Worm (Caenorhabditis elegans) whole organism, young adult: ENCODE data around the gene mccc-2.

Source experiments
- B0019.2 ChIP-seq: fragments of 200-800 bp; sonication (Bioruptor generic); conservative IDR thresholded peaks from 2 replicates; pipeline ENCODE4 v1.3.6; 2022; ENCODE audit warnings: missing genetic modification reagents, missing genetic modification characterization, missing compliant biosample characterization
- B0035.1 ChIP-seq: sonication (generic microtip); optimal IDR thresholded peaks from 2 replicates; lab custom pipeline; 2016; ENCODE audit warnings: missing genetic modification characterization, mild to moderate bottlenecking, missing compliant biosample characterization, missing genotype, missing genetic modification reagents
- B0336.3 ChIP-seq: fragments of 200-800 bp; sonication (Bioruptor generic); IDR thresholded peaks from 2 replicates; pipeline ENCODE4 v1.3.6; 2022; ENCODE audit warnings: missing genetic modification characterization, missing compliant biosample characterization
- F10E7.11 ChIP-seq: sonication (generic microtip); optimal IDR thresholded peaks from 2 replicates; lab custom pipeline; 2017; ENCODE audit warnings: mild to moderate bottlenecking, missing genetic modification characterization, moderate library complexity, missing compliant biosample characterization
- F22D6.2 ChIP-seq: sonication (generic microtip); optimal IDR thresholded peaks from 2 replicates; lab custom pipeline; 2016; ENCODE audit warnings: mild to moderate bottlenecking, missing genetic modification characterization, missing compliant biosample characterization
- F23B12.7 ChIP-seq: sonication (generic microtip); optimal IDR thresholded peaks from 2 replicates; lab custom pipeline; 2017; ENCODE audit warnings: missing genetic modification characterization, mild to moderate bottlenecking, missing compliant biosample characterization, antibody characterized with exemption, moderate library complexity; ENCODE audit not compliant: insufficient read depth
- F37B4.10 ChIP-seq: fragments of 200-800 bp; sonication (Bioruptor generic); IDR thresholded peaks from 2 replicates; pipeline ENCODE4 v1.3.6; 2022; ENCODE audit warnings: missing genetic modification characterization, missing compliant biosample characterization
- F39B2.1 ChIP-seq: fragments of 200-800 bp; sonication (Bioruptor generic); IDR thresholded peaks from 2 replicates; pipeline ENCODE4 v1.3.6; 2022; ENCODE audit warnings: missing genetic modification reagents, missing genetic modification characterization, missing compliant biosample characterization
- F55B11.4 ChIP-seq: sonication (generic microtip); optimal IDR thresholded peaks from 2 replicates; lab custom pipeline; 2016; ENCODE audit warnings: missing compliant biosample characterization, missing genetic modification characterization, borderline replicate concordance; ENCODE audit not compliant: insufficient read depth
- T07F8.4 ChIP-seq: sonication (generic microtip); optimal IDR thresholded peaks from 2 replicates; lab custom pipeline; 2016; ENCODE audit warnings: mild to moderate bottlenecking, missing genetic modification characterization, moderate library complexity, missing compliant biosample characterization
- T26A5.8 ChIP-seq: sonication (generic microtip); optimal IDR thresholded peaks from 2 replicates; lab custom pipeline; 2016; ENCODE audit warnings: missing genetic modification characterization, missing compliant biosample characterization
- ZK185.1 ChIP-seq: sonication (generic microtip); optimal IDR thresholded peaks from 2 replicates; lab custom pipeline; 2016; ENCODE audit warnings: mild to moderate bottlenecking, missing genetic modification characterization, missing compliant biosample characterization; ENCODE audit not compliant: poor library complexity, severe bottlenecking
- athp-1 ChIP-seq: sonication (generic microtip); optimal IDR thresholded peaks from 2 replicates; lab custom pipeline; 2017; ENCODE audit warnings: mild to moderate bottlenecking, missing genetic modification characterization, missing compliant biosample characterization
- attf-5 ChIP-seq: fragments of 200-800 bp; sonication (Bioruptor generic); optimal IDR thresholded peaks from 2 replicates; lab custom pipeline; 2018; ENCODE audit warnings: mild to moderate bottlenecking, missing genetic modification characterization, missing compliant biosample characterization
- attf-6 ChIP-seq: fragments of 200-800 bp; sonication (Bioruptor generic); IDR thresholded peaks from 2 replicates; pipeline ENCODE4 v1.3.6; 2022; ENCODE audit warnings: missing genetic modification reagents, missing genetic modification characterization, missing compliant biosample characterization
- ceh-100 ChIP-seq: fragments of 200-800 bp; sonication (Bioruptor generic); IDR thresholded peaks from 2 replicates; pipeline ENCODE4 v1.3.6; 2022; ENCODE audit warnings: missing genetic modification reagents, missing genetic modification characterization, missing compliant biosample characterization
- ceh-27 ChIP-seq: fragments of 200-800 bp; sonication (Bioruptor generic); optimal IDR thresholded peaks from 2 replicates; lab custom pipeline; 2018; ENCODE audit warnings: mild to moderate bottlenecking, missing genetic modification characterization, moderate library complexity, missing compliant biosample characterization
- ceh-58 ChIP-seq: fragments of 200-800 bp; sonication (Bioruptor generic); IDR thresholded peaks from 2 replicates; pipeline ENCODE4 v1.3.6; 2022; ENCODE audit warnings: missing genetic modification characterization, missing compliant biosample characterization
- dpl-1 ChIP-seq: fragments of 150-350 bp; optimal IDR thresholded peaks from 2 replicates; lab custom pipeline; 2014; ENCODE audit warnings: missing biosample characterization, missing genetic modification reagents, missing genetic modification characterization
- efl-1 ChIP-seq: fragments of 150-350 bp; optimal IDR thresholded peaks from 2 replicates; lab custom pipeline; 2014; ENCODE audit warnings: missing biosample characterization, missing genetic modification reagents, missing genetic modification characterization
- ekl-4 ChIP-seq: fragments of 200-800 bp; sonication (Bioruptor generic); IDR thresholded peaks from 2 replicates; pipeline ENCODE4 v1.3.6; 2022; ENCODE audit warnings: missing genetic modification reagents, missing genetic modification characterization, missing compliant biosample characterization
- ets-4 ChIP-seq: fragments of 200-800 bp; sonication (Bioruptor generic); optimal IDR thresholded peaks from 2 replicates; lab custom pipeline; 2018; ENCODE audit warnings: mild to moderate bottlenecking, missing genetic modification characterization, missing compliant biosample characterization
- gei-17 ChIP-seq: fragments of 200-800 bp; sonication (Bioruptor generic); optimal IDR thresholded peaks from 2 replicates; lab custom pipeline; 2018; ENCODE audit warnings: mild to moderate bottlenecking, missing genetic modification characterization, missing compliant biosample characterization
- him-1 ChIP-seq: sonication (generic microtip); optimal IDR thresholded peaks from 2 replicates; lab custom pipeline; 2016; ENCODE audit warnings: missing genotype, missing genetic modification reagents, missing genetic modification characterization, missing compliant biosample characterization
- hlh-12 ChIP-seq: sonication (generic microtip); optimal IDR thresholded peaks from 2 replicates; lab custom pipeline; 2016; ENCODE audit warnings: missing genetic modification characterization, missing compliant biosample characterization
- hlh-26 ChIP-seq: fragments of 200-800 bp; sonication (Bioruptor generic); conservative IDR thresholded peaks from 2 replicates; pipeline ENCODE4 v1.3.6; 2022; ENCODE audit warnings: missing genetic modification reagents, missing genetic modification characterization, missing compliant biosample characterization
- hmg-1.2 ChIP-seq: fragments of 200-800 bp; sonication (Bioruptor generic); IDR thresholded peaks from 2 replicates; pipeline ENCODE4 v1.3.6; 2022; ENCODE audit warnings: missing genetic modification reagents, missing genetic modification characterization, missing compliant biosample characterization
- hsf-1 ChIP-seq: fragments of 200-800 bp; sonication (Bioruptor generic); IDR thresholded peaks from 2 replicates; pipeline ENCODE4 v1.3.6; 2022; ENCODE audit warnings: missing genetic modification reagents, missing genetic modification characterization, missing compliant biosample characterization
- let-607 ChIP-seq, 2 experiments: fragments of 200-800 bp in 1 of 2; sonication (Bioruptor generic) in 1 of 2; sonication (generic microtip) in 1 of 2; optimal IDR thresholded peaks; 2 replicates each; lab custom pipeline; 2016 to 2018; ENCODE audit warnings: mild to moderate bottlenecking in 2 of 2, missing compliant biosample characterization in 2 of 2, missing genetic modification characterization in 2 of 2, moderate library complexity in 2 of 2, missing genotype in 1 of 2
- lin-35 ChIP-seq, 3 experiments: fragments of 150-350 bp in 2 of 3; sonication (generic microtip) in 1 of 3; optimal IDR thresholded peaks; 2 replicates each; lab custom pipeline; 2014 to 2018; ENCODE audit warnings: missing biosample characterization in 3 of 3, missing genetic modification characterization in 3 of 3, missing genetic modification reagents in 3 of 3
- lin-40 ChIP-seq: sonication (generic microtip); optimal IDR thresholded peaks from 2 replicates; lab custom pipeline; 2016; ENCODE audit warnings: missing genetic modification characterization, mild to moderate bottlenecking, missing compliant biosample characterization, missing genotype, missing genetic modification reagents
- mes-4 ChIP-seq: sonication (generic microtip); optimal IDR thresholded peaks from 2 replicates; lab custom pipeline; 2016; ENCODE audit warnings: missing genotype, missing genetic modification characterization, missing compliant biosample characterization
- nfya-2 ChIP-seq: fragments of 200-800 bp; sonication (Bioruptor generic); IDR thresholded peaks from 2 replicates; pipeline ENCODE4 v1.3.6; 2022; ENCODE audit warnings: missing genetic modification reagents, missing genetic modification characterization, missing compliant biosample characterization
- nfyb-1 ChIP-seq: fragments of 200-800 bp; sonication (Bioruptor generic); IDR thresholded peaks from 2 replicates; pipeline ENCODE4 v1.3.6; 2022; ENCODE audit warnings: missing genetic modification reagents, missing genetic modification characterization, missing compliant biosample characterization
- pbrm-1 ChIP-seq: fragments of 200-800 bp; sonication (Bioruptor generic); IDR thresholded peaks from 2 replicates; pipeline ENCODE4 v1.3.6; 2022; ENCODE audit warnings: missing genetic modification reagents, missing genetic modification characterization, missing compliant biosample characterization
- pha-4 ChIP-seq: fragments of 150-350 bp; sonication (generic microtip); optimal IDR thresholded peaks from 2 replicates; lab custom pipeline; 2014; ENCODE audit warnings: missing biosample characterization, missing genetic modification reagents, missing genetic modification characterization
- repo-1 ChIP-seq: sonication (generic microtip); optimal IDR thresholded peaks from 2 replicates; lab custom pipeline; 2017; ENCODE audit warnings: mild to moderate bottlenecking, missing genetic modification characterization, missing compliant biosample characterization
- rpc-1 ChIP-seq, 2 experiments: fragments of 150-350 bp in 1 of 2; sonication (generic microtip) in 1 of 2; optimal IDR thresholded peaks; 2 replicates each; lab custom pipeline; 2014 to 2018; ENCODE audit warnings: missing biosample characterization in 1 of 2, missing genetic modification characterization in 1 of 2, missing genetic modification reagents in 1 of 2, missing genotype in 1 of 2
- sdz-38 ChIP-seq: sonication (generic microtip); optimal IDR thresholded peaks from 2 replicates; lab custom pipeline; 2016; ENCODE audit warnings: missing genotype, missing genetic modification characterization, missing compliant biosample characterization
- sea-2 ChIP-seq: fragments of 200-800 bp; sonication (Bioruptor generic); IDR thresholded peaks from 2 replicates; pipeline ENCODE4 v1.3.6; 2022; ENCODE audit warnings: missing genetic modification characterization, missing compliant biosample characterization
- snpc-1.1 ChIP-seq: sonication (generic microtip); optimal IDR thresholded peaks from 2 replicates; lab custom pipeline; 2017; ENCODE audit warnings: missing genetic modification characterization, mild to moderate bottlenecking, missing compliant biosample characterization, antibody characterized with exemption, moderate library complexity, missing genotype, missing genetic modification reagents; ENCODE audit not compliant: insufficient read depth
- tbp1 ChIP-seq: fragments of 200-800 bp; sonication (Bioruptor generic); optimal IDR thresholded peaks from 2 replicates; lab custom pipeline; 2018; ENCODE audit warnings: mild to moderate bottlenecking, missing genetic modification characterization, missing compliant biosample characterization
- tlf-1 ChIP-seq: fragments of 200-800 bp; sonication (Bioruptor generic); optimal IDR thresholded peaks from 2 replicates; lab custom pipeline; 2018; ENCODE audit warnings: mild to moderate bottlenecking, missing genetic modification characterization, missing compliant biosample characterization
- ztf-22 ChIP-seq: fragments of 200-800 bp; sonication (Bioruptor generic); optimal IDR thresholded peaks from 2 replicates; lab custom pipeline; 2018; ENCODE audit warnings: mild to moderate bottlenecking, missing genetic modification characterization, moderate library complexity, missing compliant biosample characterization
- ztf-26 ChIP-seq: sonication (generic microtip); optimal IDR thresholded peaks from 2 replicates; lab custom pipeline; 2017; ENCODE audit warnings: missing genetic modification characterization, missing compliant biosample characterization
- ztf-28 ChIP-seq: fragments of 200-800 bp; sonication (Bioruptor generic); IDR thresholded peaks from 2 replicates; pipeline ENCODE4 v1.3.6; 2022; ENCODE audit warnings: missing genetic modification reagents, missing genetic modification characterization, missing compliant biosample characterization
- ztf-6 ChIP-seq: fragments of 200-800 bp; sonication (Bioruptor generic); IDR thresholded peaks from 2 replicates; pipeline ENCODE4 v1.3.6; 2022; ENCODE audit warnings: missing genetic modification reagents, missing genetic modification characterization, missing compliant biosample characterization

The mccc-2 gene

ce11 chrIII:9052371-9052978 is 36.7 kb downstream of the mccc-2 start (continued):
- TF ChIP-seq pbrm-1 (peak; percentile 70; the same call in 1 of the 2 replicates), him-1 (no peak), ceh-100 (GFP tag; lab: Robert Waterston, UW) (peak; percentile 59), T26A5.8 (tag; lab: Kevin White, UChicago) (no peak), lin-35 (GFP tag; optimal IDR thresholded peaks at IDR 0.05; lab: Kevin White, UChicago) (no peak), ceh-58 (GFP tag; lab: Robert Waterston, UW) (no peak), hsf-1 (peak; percentile 47), tbp1 (peak; percentile 36), ztf-28 (GFP tag; lab: Robert Waterston, UW) (no peak), F22D6.2 (tag; lab: Kevin White, UChicago) (no peak), hlh-12 (tag; lab: Kevin White, UChicago) (no peak), dpl-1 (GFP tag; lab: Kevin White, UChicago) (no peak), nfya-2 (GFP tag; lab: Robert Waterston, UW) (0 out of 2 replicates have a peak, but pooled peaks have one; percentile 44), ztf-22 (GFP tag; lab: Kevin White, UChicago) (no peak), T07F8.4 (tag; lab: Kevin White, UChicago) (no peak), ZK185.1 (tag; lab: Kevin White, UChicago) (no peak), ekl-4 (GFP tag; lab: Robert Waterston, UW) (no peak; the same call in 1 of the 2 replicates), F37B4.10 (GFP tag; lab: Robert Waterston, UW) (no peak), sea-2 (GFP tag; lab: Robert Waterston, UW) (no peak), athp-1 (tag; lab: Kevin White, UChicago) (no peak), ceh-27 (peak; percentile 45), F23B12.7 (tag; lab: Kevin White, UChicago) (peak; percentile 3), pha-4 (tag; lab: Kevin White, UChicago) (no peak), rpc-1 (optimal IDR thresholded peaks at IDR 0.05; lab: Kevin White, UChicago) (no peak), rpc-1 (tag; optimal IDR thresholded peaks at IDR 0.05; lab: Kevin White, UChicago) (no peak), B0019.2 (peak; percentile 59; the same call in 1 of the 2 replicates), let-607 (tag; optimal IDR thresholded peaks at IDR 0.05; lab: Kevin White, UChicago) (peak; percentile 25 to 44), attf-5 (GFP tag; lab: Kevin White, UChicago) (peak; percentile 68), mes-4 (tag; lab: Kevin White, UChicago) (no peak), hmg-1.2 (GFP tag; lab: Robert Waterston, UW) (peak; percentile 83; the same call in 1 of the 2 replicates), tlf-1 (GFP tag; lab: Kevin White, UChicago) (no peak), nfyb-1 (GFP tag; lab: Robert Waterston, UW) (peak; percentile 81), repo-1 (tag; lab: Kevin White, UChicago) (no peak), gei-17 (GFP tag; lab: Kevin White, UChicago) (no peak), B0336.3 (GFP tag; lab: Robert Waterston, UW) (peak; percentile 58; the same call in 1 of the 2 replicates), ets-4 (GFP tag; lab: Kevin White, UChicago) (peak; percentile 71), sdz-38 (tag; lab: Kevin White, UChicago) (no peak), efl-1 (GFP tag; lab: Kevin White, UChicago) (no peak), F10E7.11 (tag; lab: Kevin White, UChicago) (peak; percentile 24), ztf-26 (tag; lab: Kevin White, UChicago) (no peak), snpc-1.1 (tag; lab: Kevin White, UChicago) (no peak), lin-40 (tag; lab: Kevin White, UChicago) (peak; percentile 17), attf-6 (GFP tag; lab: Robert Waterston, UW) (no peak), F55B11.4 (tag; lab: Kevin White, UChicago) (no peak), hlh-26 (GFP tag; lab: Robert Waterston, UW) (no peak), B0035.1 (peak; percentile 50), F39B2.1 (GFP tag; lab: Robert Waterston, UW) (no peak), ztf-6 (GFP tag; lab: Robert Waterston, UW) (no peak)
